Fruit fly (Drosophila melanogaster) whole organism, wandering third instar larva: ENCODE data around the gene betaNACtes1.
A peak's percentile ranks its signal among the peaks of the same experiment; 100 is the strongest.

ENCODE experiments used
- CG9705 ChIP-seq: fragments of 200-800 bp; sonication (Bioruptor generic); optimal IDR thresholded peaks from 2 replicates; lab custom pipeline; 2018; ENCODE audit warnings: missing biosample characterization, mild to moderate bottlenecking, missing genetic modification characterization
- CrebA ChIP-seq: fragments of 200-800 bp; sonication (Bioruptor generic); optimal IDR thresholded peaks from 2 replicates; lab custom pipeline; 2016; ENCODE audit warnings: missing biosample characterization, mild to moderate bottlenecking, missing genetic modification characterization, borderline replicate concordance
- Dif ChIP-seq: fragments of 200-275, 200-300 bp; sonication (Bioruptor generic); optimal IDR thresholded peaks from 2 replicates; lab custom pipeline; 2018; ENCODE audit warnings: missing biosample characterization, missing genetic modification characterization; ENCODE audit not compliant: partially characterized antibody
- GATAd ChIP-seq: sonication (Bioruptor generic); optimal IDR thresholded peaks from 2 replicates; lab custom pipeline; 2016; ENCODE audit warnings: missing biosample characterization, missing genetic modification characterization
- HLH106 ChIP-seq: fragments of 200-800 bp; optimal IDR thresholded peaks from 3 replicates; lab custom pipeline; 2019; ENCODE audit warnings: missing biosample characterization, mild to moderate bottlenecking, missing genetic modification characterization, moderate library complexity
- Hnf4 ChIP-seq: fragments of 200-800 bp; sonication (Bioruptor generic); optimal IDR thresholded peaks from 2 replicates; lab custom pipeline; 2016; ENCODE audit warnings: missing biosample characterization, mild to moderate bottlenecking, missing genetic modification characterization
- Mio ChIP-seq: sonication (Bioruptor generic); optimal IDR thresholded peaks from 2 replicates; lab custom pipeline; 2016; ENCODE audit warnings: missing biosample characterization, missing genetic modification characterization
- Myc ChIP-seq: fragments of >200 bp; optimal IDR thresholded peaks from 2 replicates; lab custom pipeline; 2017
- N ChIP-seq: fragments of >200 bp; optimal IDR thresholded peaks from 2 replicates; lab custom pipeline; 2018; ENCODE audit warnings: missing biosample characterization, missing external identifiers, missing genetic modification characterization
- OdsH ChIP-seq: fragments of 200-800 bp; sonication (Bioruptor generic); optimal IDR thresholded peaks from 2 replicates; lab custom pipeline; 2016; ENCODE audit warnings: missing biosample characterization, mild to moderate bottlenecking, missing genetic modification characterization
- Rel ChIP-seq, 2 experiments: fragments of 200-800 bp; sonication (Bioruptor generic) in 1 of 2; optimal IDR thresholded peaks; 2 replicates in 1 of 2; 3 replicates in 1 of 2; lab custom pipeline; 2016 to 2019; ENCODE audit warnings: mild to moderate bottlenecking in 2 of 2, missing biosample characterization in 2 of 2, missing genetic modification characterization in 2 of 2, moderate library complexity in 1 of 2
- Vsx2 ChIP-seq: fragments of 200-300, 225-300 bp; sonication (Bioruptor generic); optimal IDR thresholded peaks from 2 replicates; lab custom pipeline; 2018; ENCODE audit warnings: missing biosample characterization, missing genetic modification characterization; ENCODE audit not compliant: partially characterized antibody
- br ChIP-seq: fragments of 200-800 bp; sonication (Bioruptor generic); optimal IDR thresholded peaks from 2 replicates; lab custom pipeline; 2016; ENCODE audit warnings: missing biosample characterization, missing genetic modification characterization
- brk ChIP-seq: fragments of 200-800 bp; sonication (Bioruptor generic); optimal IDR thresholded peaks from 2 replicates; lab custom pipeline; 2016; ENCODE audit warnings: missing biosample characterization, mild to moderate bottlenecking, missing genetic modification characterization
- dl ChIP-seq, 2 experiments: fragments of 175-275, 200-275 bp in 1 of 2; fragments of 200-275 bp in 1 of 2; sonication (Bioruptor generic); optimal IDR thresholded peaks; lab custom pipeline; 2018; ENCODE audit warnings: mild to moderate bottlenecking in 2 of 2, missing biosample characterization in 2 of 2, missing genetic modification characterization in 2 of 2, moderate library complexity in 2 of 2; ENCODE audit not compliant: partially characterized antibody in 2 of 2, insufficient read depth in 1 of 2
- dmrt93B ChIP-seq: fragments of 200-800 bp; sonication (Bioruptor generic); optimal IDR thresholded peaks from 2 replicates; lab custom pipeline; 2018; ENCODE audit warnings: missing biosample characterization, mild to moderate bottlenecking, missing genetic modification characterization
- dsf ChIP-seq: sonication (Bioruptor generic); optimal IDR thresholded peaks from 2 replicates; lab custom pipeline; 2016; ENCODE audit warnings: missing biosample characterization, missing genetic modification characterization, borderline replicate concordance
- fru ChIP-seq: fragments of 200-800 bp; sonication (Bioruptor generic); optimal IDR thresholded peaks from 3 replicates; lab custom pipeline; 2016; ENCODE audit warnings: missing biosample characterization, mild to moderate bottlenecking, missing genetic modification characterization
- h ChIP-seq: fragments of 200-800 bp; sonication (Bioruptor generic); optimal IDR thresholded peaks from 3 replicates; lab custom pipeline; 2016; ENCODE audit warnings: missing biosample characterization, mild to moderate bottlenecking, missing genetic modification characterization
- lola ChIP-seq: fragments of >200 bp; optimal IDR thresholded peaks from 2 replicates; lab custom pipeline; 2017; ENCODE audit warnings: missing biosample characterization, missing genetic modification characterization
- pan ChIP-seq: fragments of >200 bp; optimal IDR thresholded peaks from 2 replicates; lab custom pipeline; 2017
- psq ChIP-seq: fragments of 200-800 bp; sonication (Bioruptor generic); optimal IDR thresholded peaks from 3 replicates; lab custom pipeline; 2017; ENCODE audit warnings: missing biosample characterization, mild to moderate bottlenecking, missing genetic modification characterization, moderate library complexity
- rgr ChIP-seq: fragments of 200-800 bp; sonication (Bioruptor generic); optimal IDR thresholded peaks from 3 replicates; lab custom pipeline; 2016; ENCODE audit warnings: missing biosample characterization, mild to moderate bottlenecking, missing genetic modification characterization
- sage ChIP-seq: fragments of 200-800 bp; sonication (Bioruptor generic); optimal IDR thresholded peaks from 2 replicates; lab custom pipeline; 2016; ENCODE audit warnings: missing biosample characterization, mild to moderate bottlenecking, missing genetic modification characterization
- sv ChIP-seq: fragments of 200-800 bp; sonication (Bioruptor generic); optimal IDR thresholded peaks from 3 replicates; lab custom pipeline; 2016; ENCODE audit warnings: missing biosample characterization, missing genetic modification characterization
- tai ChIP-seq: sonication (Bioruptor generic); optimal IDR thresholded peaks from 2 replicates; lab custom pipeline; 2016; ENCODE audit warnings: missing biosample characterization, missing genetic modification characterization
- usp ChIP-seq: fragments of >200 bp; optimal IDR thresholded peaks from 2 replicates; lab custom pipeline; 2017; ENCODE audit warnings: missing biosample characterization, missing genetic modification characterization
- woc ChIP-seq: sonication (Bioruptor generic); optimal IDR thresholded peaks from 2 replicates; lab custom pipeline; 2016; ENCODE audit warnings: missing biosample characterization, mild to moderate bottlenecking, missing genetic modification characterization

betaNACtes1 gene

dm6 chrX:14176623-14177022, 4.2 kb upstream of the betaNACtes1 start, which contains the start of gene CG11581:
TSS of gene CG11581 (plus strand) at chrX:14176923.
- TF ChIP-seq br (GFP tag; lab: Kevin White, UChicago), result no peak
- TF ChIP-seq psq (GFP tag; lab: Kevin White, UChicago), result no peak
- TF ChIP-seq N (GFP tag; lab: Kevin White, UChicago), result no peak
- TF ChIP-seq h (GFP tag; lab: Kevin White, UChicago), result no peak
- no peak for TF ChIP-seq Rel (GFP tag; optimal IDR thresholded peaks at IDR 0.05; lab: Kevin White, UChicago)
- TF ChIP-seq Rel (tag; optimal IDR thresholded peaks at IDR 0.05; lab: Kevin White, UChicago), result no peak
- no peak for TF ChIP-seq woc (GFP tag; lab: Kevin White, UChicago)
- TF ChIP-seq lola (GFP tag; lab: Kevin White, UChicago), result no peak
- TF ChIP-seq rgr (GFP tag; lab: Kevin White, UChicago), result no peak
- TF ChIP-seq sv (GFP tag; lab: Kevin White, UChicago), result no peak
- TF ChIP-seq CG9705 (GFP tag; lab: Kevin White, UChicago), result no peak
- TF ChIP-seq brk (GFP tag; lab: Kevin White, UChicago), result no peak
- TF ChIP-seq tai (GFP tag; lab: Kevin White, UChicago), result no peak
- no peak for TF ChIP-seq usp (GFP tag; lab: Kevin White, UChicago)
- TF ChIP-seq OdsH (GFP tag; lab: Kevin White, UChicago), result no peak
- TF ChIP-seq pan (lab: Kevin White, UChicago), result no peak

dm6 chrX:14175663-14176062, 3.2 kb upstream of the betaNACtes1 start:
- no peak for TF ChIP-seq Hnf4 (GFP tag; lab: Kevin White, UChicago)
- no peak for TF ChIP-seq Rel (GFP tag; optimal IDR thresholded peaks at IDR 0.05; lab: Kevin White, UChicago)
- no peak for TF ChIP-seq Rel (tag; optimal IDR thresholded peaks at IDR 0.05; lab: Kevin White, UChicago)
- TF ChIP-seq sv (GFP tag; lab: Kevin White, UChicago), result no peak
- TF ChIP-seq GATAd, result no peak
- no peak for TF ChIP-seq sage (GFP tag; lab: Kevin White, UChicago)
- TF ChIP-seq Vsx2 (GFP tag; lab: Kevin White, UChicago), result no peak
- no peak for TF ChIP-seq CrebA
- TF ChIP-seq br (GFP tag; lab: Kevin White, UChicago), result no peak
- TF ChIP-seq CG9705 (GFP tag; lab: Kevin White, UChicago), result no peak
- no peak for TF ChIP-seq usp (GFP tag; lab: Kevin White, UChicago)
- no peak for TF ChIP-seq tai (GFP tag; lab: Kevin White, UChicago)
- TF ChIP-seq HLH106 (tag; lab: Kevin White, UChicago), result no peak
- no peak for TF ChIP-seq fru (GFP tag; lab: Kevin White, UChicago)
- no peak for TF ChIP-seq Mio
- TF ChIP-seq dl (GFP tag; optimal IDR thresholded peaks at IDR 0.05; lab: Kevin White, UChicago; ENCODE audit: insufficient read depth in 1 of 2, partially characterized antibody in 2 of 2), result no peak
- TF ChIP-seq psq (GFP tag; lab: Kevin White, UChicago), result no peak
- TF ChIP-seq, all 38 proteins: peak for 0

dm6 chrX:14174456-14174855, 2.0 kb upstream of the betaNACtes1 start, which contains the start of gene CG1368:
TSS of gene CG1368 (plus strand) at chrX:14174756.
- TF ChIP-seq br (GFP tag; lab: Kevin White, UChicago) (no peak), Dif (GFP tag; lab: Kevin White, UChicago) (no peak), CrebA (no peak), lola (GFP tag; lab: Kevin White, UChicago) (no peak), rgr (GFP tag; lab: Kevin White, UChicago) (no peak), sage (GFP tag; lab: Kevin White, UChicago) (no peak), woc (GFP tag; lab: Kevin White, UChicago) (no peak), N (GFP tag; lab: Kevin White, UChicago) (no peak), Myc (lab: Kevin White, UChicago) (no peak), dmrt93B (no peak), fru (GFP tag; lab: Kevin White, UChicago) (no peak)

- no peak for TF ChIP-seq dsf
- TF ChIP-seq Vsx2 (GFP tag; lab: Kevin White, UChicago), result peak; percentile 27
Observed at dm6 chrX:14173654-14174053, 1.2 kb upstream of the betaNACtes1 start.

dm6 chrX:14169068-14169642, 3.3 kb downstream of the betaNACtes1 start, which contains the start of gene CG12480:
TSS of gene CG12480 (plus strand) at chrX:14169592.
- TF ChIP-seq HLH106 (tag; lab: Kevin White, UChicago) (no peak), sv (GFP tag; lab: Kevin White, UChicago) (peak; percentile 32)
